Fruit fly (Drosophila melanogaster): ENCODE results near the gene CG2983.

dm6 chr2L:2874542-2875194 lies 27.2 kb downstream of the CG2983 start, which contains the start of gene CG8814:
- peak; percentile 56; the same call in 1 of the 2 replicates for TF ChIP-seq Atf6 (GFP tag; IDR thresholded peaks at IDR 0.05)
- TF ChIP-seq CG3847 (GFP tag; IDR thresholded peaks at IDR 0.05), result peak; percentile 73
- no peak for TF ChIP-seq Sry-β (GFP tag; optimal IDR thresholded peaks at IDR 0.05)
- TF ChIP-seq org-1 (GFP tag; optimal IDR thresholded peaks at IDR 0.05), result no peak
- TF ChIP-seq Antp (GFP tag; optimal IDR thresholded peaks at IDR 0.05), result peak; percentile 36
- TF ChIP-seq Asciz (GFP tag; optimal IDR thresholded peaks at IDR 0.05), result no peak
- peak; percentile 59 for TF ChIP-seq tio (GFP tag; optimal IDR thresholded peaks at IDR 0.05)
- TF ChIP-seq knrl (GFP tag; IDR thresholded peaks at IDR 0.05; ENCODE audit: partially characterized antibody), result peak; percentile 89
- TF ChIP-seq NK7.1 (GFP tag; optimal IDR thresholded peaks at IDR 0.05), result no peak
- peak; percentile 62 for TF ChIP-seq Sox100B (GFP tag; optimal IDR thresholded peaks at IDR 0.05)
- TF ChIP-seq CG12942 (GFP tag; optimal IDR thresholded peaks at IDR 0.05), result peak; percentile 65
- peak; percentile 82 for TF ChIP-seq CG13775 (GFP tag; optimal IDR thresholded peaks at IDR 0.05)

Measured in whole organism, embryonic.